Fruit fly (Drosophila melanogaster) Kc167 (cell line): ENCODE data around the gene Mst89B.

ENCODE experiments used
- Myc ChIP-seq: fragments of >200 bp; optimal IDR thresholded peaks from 2 replicates; lab custom pipeline; 2017; ENCODE audit warnings: missing external identifiers
- Sin3A ChIP-seq: fragments of >200 bp; optimal IDR thresholded peaks from 2 replicates; lab custom pipeline; 2018; ENCODE audit warnings: missing external identifiers
- h ChIP-seq: fragments of >200 bp; optimal IDR thresholded peaks from 3 replicates; lab custom pipeline; 2018; ENCODE audit warnings: missing external identifiers
- insv ChIP-seq: fragments of >200 bp; optimal IDR thresholded peaks from 3 replicates; lab custom pipeline; 2018; ENCODE audit warnings: missing external identifiers
- psq ChIP-seq: fragments of >200 bp; optimal IDR thresholded peaks from 2 replicates; lab custom pipeline; 2017; ENCODE audit warnings: missing external identifiers
- ttk ChIP-seq: sonication (Bioruptor generic); optimal IDR thresholded peaks from 2 replicates; lab custom pipeline; 2017; ENCODE audit warnings: missing external identifiers

The Mst89B gene

DNA sequence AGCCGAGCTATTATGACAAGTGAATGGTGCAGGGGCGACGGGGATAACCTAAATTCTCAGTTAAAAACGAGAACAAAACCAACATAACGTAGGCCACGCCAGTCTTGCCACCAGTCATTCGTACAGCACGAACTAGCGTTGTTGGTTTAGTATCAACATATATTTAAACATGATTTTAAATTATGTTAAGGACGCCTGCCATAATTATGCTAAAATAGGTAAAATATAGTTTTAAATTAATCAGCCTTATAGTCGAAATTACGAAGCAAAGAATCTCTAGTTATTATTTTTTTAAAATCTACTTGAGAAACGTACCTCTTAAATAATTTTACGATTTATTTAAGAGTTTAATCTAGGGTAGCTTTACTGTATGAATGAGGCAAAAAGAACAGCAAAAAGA is 10.2 kb downstream of the Mst89B start:
- TF ChIP-seq ttk (no peak), Sin3A (lab: Kevin White, UChicago) (no peak), Myc (no peak), h (lab: Kevin White, UChicago) (no peak), psq (lab: Kevin White, UChicago) (no peak), insv (lab: Kevin White, UChicago) (no peak)

- TF ChIP-seq Myc = no peak
- no peak for TF ChIP-seq insv (lab: Kevin White, UChicago)
- no peak for TF ChIP-seq psq (lab: Kevin White, UChicago)
- no peak for TF ChIP-seq Sin3A (lab: Kevin White, UChicago)
- TF ChIP-seq ttk = no peak
- no peak for TF ChIP-seq h (lab: Kevin White, UChicago)
Measured at dm6 chr3R:16277543-16277942, 10.7 kb downstream of the Mst89B start.

- TF ChIP-seq h (lab: Kevin White, UChicago) = no peak
- TF ChIP-seq psq (lab: Kevin White, UChicago) = no peak
- no peak for TF ChIP-seq Sin3A (lab: Kevin White, UChicago)
- TF ChIP-seq Myc = no peak
- no peak for TF ChIP-seq ttk
- no peak for TF ChIP-seq insv (lab: Kevin White, UChicago)
Measured at dm6 chr3R:16279382-16279932, 12.6 kb downstream of the Mst89B start.

dm6 chr3R:16280003-16280998 is 13.5 kb downstream of the Mst89B start:
- no peak for TF ChIP-seq insv (lab: Kevin White, UChicago)
- TF ChIP-seq h (lab: Kevin White, UChicago) = no peak
- TF ChIP-seq Sin3A (lab: Kevin White, UChicago) = no peak
- TF ChIP-seq Myc = no peak
- no peak for TF ChIP-seq ttk
- TF ChIP-seq psq (lab: Kevin White, UChicago) = no peak

DNA sequence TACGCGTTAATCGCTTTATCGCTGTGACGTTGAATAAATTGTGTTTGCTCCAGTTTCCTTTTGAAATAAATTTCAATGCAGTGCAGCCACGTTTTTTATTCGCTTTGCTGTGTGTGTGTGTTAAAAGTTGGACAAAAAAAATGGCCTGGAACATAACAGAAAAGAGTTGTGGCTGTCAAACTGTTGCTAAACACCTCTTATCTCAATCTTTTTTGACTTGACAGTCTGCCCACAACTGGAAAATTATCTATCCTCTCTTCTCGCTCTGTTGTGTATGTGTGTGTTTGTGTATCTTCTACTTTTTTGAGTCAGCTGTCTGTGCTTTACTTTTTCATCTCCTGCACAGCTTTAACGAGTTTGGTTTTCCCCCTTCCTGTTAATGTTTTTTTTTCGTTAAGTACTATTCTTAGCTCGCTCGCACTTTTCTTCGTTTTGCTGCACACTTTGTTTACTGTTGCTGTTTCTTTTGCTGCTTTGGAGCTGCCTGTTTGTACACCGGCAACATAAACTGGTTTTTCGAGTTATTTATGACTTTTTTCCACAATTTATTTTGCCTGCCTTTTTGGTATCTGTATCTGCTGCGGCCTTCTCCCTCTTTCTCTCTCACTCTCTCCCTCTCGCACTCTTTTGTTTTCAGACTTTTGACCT is 14.3 kb downstream of the Mst89B start:
- TF ChIP-seq ttk (no peak), psq (lab: Kevin White, UChicago) (no peak), insv (lab: Kevin White, UChicago) (no peak), h (lab: Kevin White, UChicago) (no peak), Myc (no peak), Sin3A (lab: Kevin White, UChicago) (no peak)

DNA sequence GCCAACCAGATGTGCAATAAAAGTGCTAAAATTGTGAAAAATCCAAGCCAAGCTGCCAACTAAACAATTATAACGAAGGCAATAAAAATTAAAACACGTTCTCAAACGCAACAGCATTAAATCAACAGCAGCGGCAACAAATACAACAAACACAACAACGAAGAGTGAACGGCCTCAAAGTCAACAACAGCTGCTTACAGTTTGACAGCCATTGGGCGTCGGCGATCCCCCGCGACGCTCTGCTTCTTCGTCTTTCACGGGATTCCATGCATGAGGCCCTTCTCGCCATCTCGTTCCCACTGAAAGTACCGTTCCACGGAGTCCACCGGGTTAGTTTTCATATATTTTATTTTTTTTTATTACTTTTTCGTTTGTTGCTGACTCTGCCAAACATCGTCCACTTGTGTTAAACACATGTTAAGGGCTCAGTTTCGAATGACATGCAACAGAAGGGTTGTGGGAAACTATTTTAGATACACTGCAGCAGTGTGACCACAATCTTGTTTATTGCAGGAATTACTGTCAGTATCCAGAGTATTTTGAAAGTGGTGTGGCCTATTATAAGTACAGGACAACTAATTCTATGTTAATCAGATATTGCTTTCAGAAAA is 15.4 kb downstream of the Mst89B start:
- no peak for TF ChIP-seq ttk

DNA sequence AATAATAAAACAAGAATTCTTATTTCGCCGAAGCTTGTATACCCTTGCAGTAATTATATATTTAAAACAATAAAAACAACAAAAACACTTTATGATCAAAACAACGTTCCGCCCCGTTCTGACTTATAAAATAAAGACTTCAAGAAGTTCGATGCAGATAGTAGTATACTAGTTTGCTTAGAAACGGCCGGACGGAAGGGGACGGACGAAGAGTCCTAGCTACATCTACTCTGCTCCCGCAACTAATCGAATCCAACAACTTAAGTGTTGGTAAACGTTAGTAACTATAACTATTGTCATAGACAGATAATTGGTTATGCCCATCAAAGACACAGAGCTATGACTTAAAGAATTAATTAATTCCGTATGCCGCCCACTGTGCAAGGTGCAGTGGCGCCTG is 17.7 kb downstream of the Mst89B start:
- TF ChIP-seq Myc (no peak), psq (lab: Kevin White, UChicago) (no peak), insv (lab: Kevin White, UChicago) (no peak), h (lab: Kevin White, UChicago) (no peak), Sin3A (lab: Kevin White, UChicago) (no peak), ttk (no peak)

DNA sequence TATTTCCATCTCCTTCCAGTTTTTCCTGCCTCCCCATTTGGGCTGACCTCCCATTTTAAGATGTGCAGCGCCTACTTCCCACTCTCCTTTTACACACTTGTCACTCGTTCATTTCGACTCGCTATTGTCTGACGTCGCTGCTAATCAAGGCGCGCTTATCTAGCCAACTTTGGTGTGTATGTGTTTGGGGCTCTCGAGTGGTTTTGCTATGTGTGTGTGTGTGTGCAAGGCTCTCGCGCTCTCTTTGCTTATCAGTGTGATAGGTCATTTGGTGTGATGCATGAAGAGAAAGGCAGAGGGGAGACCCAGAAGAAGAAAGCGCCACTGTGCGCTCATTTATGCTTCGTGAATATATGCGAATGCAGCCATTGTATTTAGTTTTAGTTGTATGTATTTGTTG is 18.1 kb downstream of the Mst89B start:
- TF ChIP-seq ttk (no peak), psq (lab: Kevin White, UChicago) (no peak), Sin3A (lab: Kevin White, UChicago) (no peak), insv (lab: Kevin White, UChicago) (no peak), Myc (no peak), h (lab: Kevin White, UChicago) (no peak)

- TF ChIP-seq Sin3A (lab: Kevin White, UChicago) (no peak), ttk (no peak)
Measured at dm6 chr3R:16285612-16286188, 18.9 kb downstream of the Mst89B start.

DNA sequence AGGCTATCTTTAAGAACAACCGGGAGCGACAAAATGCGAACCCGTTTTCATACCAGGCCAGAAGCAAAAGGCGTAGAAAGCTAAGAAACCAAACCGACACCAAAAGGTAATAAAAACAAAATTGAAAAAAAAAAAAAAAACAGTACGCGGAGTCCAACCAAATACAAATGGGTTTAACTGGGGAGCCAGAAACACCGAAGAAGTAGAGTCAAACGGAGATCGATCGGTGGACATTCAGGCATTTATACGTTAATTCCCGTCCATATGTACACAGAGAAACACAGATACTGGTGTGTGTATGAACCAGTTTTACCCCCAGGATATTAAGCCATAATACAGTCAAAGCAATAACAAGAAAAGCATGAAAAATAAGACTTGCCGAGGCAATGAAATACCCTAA is 20.4 kb downstream of the Mst89B start:
- TF ChIP-seq Sin3A (lab: Kevin White, UChicago) (no peak), Myc (no peak), h (lab: Kevin White, UChicago) (no peak), insv (lab: Kevin White, UChicago) (no peak), ttk (no peak), psq (lab: Kevin White, UChicago) (no peak)

DNA sequence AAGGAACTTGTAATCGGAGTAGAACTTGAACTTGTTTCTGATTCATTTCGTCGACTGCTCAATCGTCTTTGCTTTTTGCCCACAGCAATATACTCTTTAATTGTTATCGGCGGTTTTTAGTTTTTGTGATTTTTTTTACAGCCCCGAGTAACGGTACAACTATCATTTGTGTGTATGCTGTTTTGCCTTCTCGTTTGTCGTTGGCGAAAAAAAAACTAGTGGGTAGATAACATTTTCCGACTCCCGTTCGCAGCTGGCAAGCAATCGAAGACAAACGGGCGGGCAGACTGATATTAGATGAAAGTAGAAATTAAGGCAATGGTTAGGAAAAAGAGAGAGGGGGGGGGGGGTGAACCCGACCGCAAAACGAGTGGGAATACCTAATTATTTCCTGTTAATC is 21.0 kb downstream of the Mst89B start:
- TF ChIP-seq ttk (no peak), Myc (no peak), Sin3A (lab: Kevin White, UChicago) (no peak), h (lab: Kevin White, UChicago) (no peak)
